Fruit fly (Drosophila melanogaster): Measurements from ENCODE around the gene CG43084.

Gene CG43084

dm6 chr3L:15700338-15700966, 49.8 kb downstream of the CG43084 start (continued):
- TF ChIP-seq tap (tag; optimal IDR thresholded peaks at IDR 0.05) (no peak), peb (GFP tag; IDR thresholded peaks at IDR 0.05) (no peak), h (optimal IDR thresholded peaks at IDR 0.05) (no peak), NC2α (GFP tag; optimal IDR thresholded peaks at IDR 0.05) (no peak), zfh1 (GFP tag; IDR thresholded peaks at IDR 0.05) (0 out of 3 replicates have a peak, but pooled peaks have one; percentile 21), CG18262 (tag; optimal IDR thresholded peaks at IDR 0.05) (peak; percentile 83), CG3995 (GFP tag; optimal IDR thresholded peaks at IDR 0.05) (no peak), Ravus (GFP tag; IDR thresholded peaks at IDR 0.05) (no peak), btn (GFP tag; optimal IDR thresholded peaks at IDR 0.05) (no peak), CG15514 (GFP tag; optimal IDR thresholded peaks at IDR 0.05) (no peak), CG10267 (tag; optimal IDR thresholded peaks at IDR 0.05) (peak; percentile 60), CG17361 (GFP tag; IDR thresholded peaks at IDR 0.05) (peak; percentile 66; the same call in 2 of the 3 replicates), unc-4 (GFP tag; IDR thresholded peaks at IDR 0.05; ENCODE audit: partially characterized antibody) (no peak), CTCF (GFP tag; optimal IDR thresholded peaks at IDR 0.05) (no peak), CG10543 (GFP tag; optimal IDR thresholded peaks at IDR 0.05) (no peak), CG4360 (GFP tag; IDR thresholded peaks at IDR 0.05) (peak; percentile 95), CG1792 (GFP tag; optimal IDR thresholded peaks at IDR 0.05) (no peak), da (GFP tag; optimal IDR thresholded peaks at IDR 0.05) (no peak), pros (GFP tag; optimal IDR thresholded peaks at IDR 0.05) (no peak), CG31365 (tag; optimal IDR thresholded peaks at IDR 0.05) (no peak), fru (optimal IDR thresholded peaks at IDR 0.05) (no peak), CG15479 (GFP tag; optimal IDR thresholded peaks at IDR 0.05) (no peak), crc (GFP tag; optimal IDR thresholded peaks at IDR 0.05) (no peak)

Data from whole organism, embryonic.